Worm (Caenorhabditis elegans) whole organism, L3 larva: ENCODE data around the gene F14H3.12.

Experiments
- ceh-82 ChIP-seq: fragments of 150-350 bp; optimal IDR thresholded peaks from 2 replicates; lab custom pipeline; 2014; ENCODE audit warnings: missing biosample characterization, missing genetic modification characterization
- mml-1 ChIP-seq: fragments of 150-350 bp; sonication (generic microtip); optimal IDR thresholded peaks from 3 replicates; lab custom pipeline; 2014; ENCODE audit warnings: missing biosample characterization, missing genetic modification characterization

DNA sequence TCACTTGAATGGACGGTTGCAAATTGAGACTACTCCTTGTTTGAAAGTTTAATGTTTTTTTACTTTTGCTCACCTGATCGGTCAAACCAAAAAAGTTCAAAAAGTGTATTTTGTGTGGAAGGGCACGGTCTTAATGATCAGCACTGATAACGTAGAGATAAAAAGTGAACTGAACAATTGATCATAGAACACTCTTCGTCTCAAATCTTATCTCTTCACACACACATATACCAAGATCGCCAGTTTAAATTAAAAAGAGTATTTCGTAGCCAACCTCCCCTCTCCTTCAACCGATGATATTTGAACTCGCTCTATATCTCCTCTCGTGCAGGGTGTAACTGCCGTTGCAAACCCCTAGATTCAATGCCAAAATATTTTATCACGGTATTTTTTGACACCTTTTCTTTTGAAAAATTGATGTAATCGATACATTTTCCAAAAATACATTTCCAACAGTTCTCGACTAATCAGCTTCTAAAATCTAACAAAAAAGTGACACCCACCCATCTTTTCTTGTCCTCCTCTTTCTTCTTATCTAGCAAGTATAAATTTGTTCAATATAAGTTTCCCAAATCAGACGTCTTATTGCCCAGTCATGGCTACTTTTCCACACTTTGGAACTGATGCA, 25.1 kb upstream of the F14H3.12 start, which contains the start of gene cth-1:
- TF ChIP-seq ceh-82 (tag; lab: Kevin White, UChicago) (no peak), mml-1 (tag; lab: Kevin White, UChicago) (no peak)
